Worm (Caenorhabditis elegans): ENCODE measurements around the gene W02C12.2.

- TF ChIP-seq skn-1 (tag; optimal IDR thresholded peaks at IDR 0.05): no peak
- TF ChIP-seq spr-1 (tag; optimal IDR thresholded peaks at IDR 0.05): no peak
- no peak for TF ChIP-seq ceh-28 (tag; optimal IDR thresholded peaks at IDR 0.05)
- no peak for TF ChIP-seq fkh-10 (GFP tag; optimal IDR thresholded peaks at IDR 0.05)
- TF ChIP-seq dpl-1 (GFP tag; optimal IDR thresholded peaks at IDR 0.05): no peak
- TF ChIP-seq mxl-3 (GFP tag; optimal IDR thresholded peaks at IDR 0.05): no peak
- TF ChIP-seq dmd-8 (GFP tag; IDR thresholded peaks at IDR 0.05): no peak
- TF ChIP-seq mdl-1 (tag; optimal IDR thresholded peaks at IDR 0.05): no peak
- TF ChIP-seq ama-1 (optimal IDR thresholded peaks at IDR 0.05): no peak
- no peak for TF ChIP-seq unc-130 (GFP tag; optimal IDR thresholded peaks at IDR 0.05)
These were observed 5.8 kb upstream of the W02C12.2 start for ce11 chrIV:4013621-4014020.
